Worm (Caenorhabditis elegans): ENCODE results near the gene fbxa-80.
"Not testable (repeated sequence)": the region's sequence is repeated elsewhere in the genome, so short reads cannot be mapped to it uniquely, and the experiment has no call there.

Gene fbxa-80

ce11 chrIII:1315038-1315437, at the start of gene fbxa-80, which contains the start of gene fbxa-19:
Gene fbxa-80, minus strand, starts transcription at chrIII:1315210.
Gene fbxa-19, plus strand, starts transcription at chrIII:1315401.
- TF ChIP-seq sea-1 (GFP tag; conservative IDR thresholded peaks at IDR 0.05) (no peak), aly-1 (tag; optimal IDR thresholded peaks at IDR 0.05) (no peak), hmbx-1 (tag; optimal IDR thresholded peaks at IDR 0.05) (no peak)

ce11 chrIII:1359669-1360068, 44.7 kb upstream of the fbxa-80 start, which contains the start of gene Y82E9BR.9:
Gene Y82E9BR.9, minus strand, starts transcription at chrIII:1359769.
- TF ChIP-seq aly-1 (tag; optimal IDR thresholded peaks at IDR 0.05): no peak
- TF ChIP-seq pes-1 (GFP tag; IDR thresholded peaks at IDR 0.05): no peak
- no peak for TF ChIP-seq ets-7 (tag; optimal IDR thresholded peaks at IDR 0.05)
- TF ChIP-seq hnd-1 (tag; optimal IDR thresholded peaks at IDR 0.05): no peak
- TF ChIP-seq B0310.2 (tag; optimal IDR thresholded peaks at IDR 0.05): no peak

- TF ChIP-seq sea-1 (GFP tag; conservative IDR thresholded peaks at IDR 0.05); flt-1 (GFP tag; IDR thresholded peaks at IDR 0.05); scrt-1 (GFP tag; IDR thresholded peaks at IDR 0.05): not testable (repeated sequence)
Measured at ce11 chrIII:1357973-1358372, 43.0 kb upstream of the fbxa-80 start, which contains the start of gene Y82E9BR.8. Gene Y82E9BR.8, minus strand, starts transcription at chrIII:1358073.

- TF ChIP-seq B0310.2 (tag; optimal IDR thresholded peaks at IDR 0.05) (no peak), ceh-13 (GFP tag; optimal IDR thresholded peaks at IDR 0.05) (no peak), tra-4 (tag; optimal IDR thresholded peaks at IDR 0.05) (no peak), ama-1 (optimal IDR thresholded peaks at IDR 0.05) (no peak), flt-1 (GFP tag; IDR thresholded peaks at IDR 0.05) (no peak)
Measured at ce11 chrIII:1355320-1355719, 40.3 kb upstream of the fbxa-80 start, which contains the start of gene Y82E9BL.1. Gene Y82E9BL.1, minus strand, starts transcription at chrIII:1355420.

ce11 chrIII:1354523-1354922, 39.5 kb upstream of the fbxa-80 start:
- TF ChIP-seq hmbx-1 (tag; optimal IDR thresholded peaks at IDR 0.05): no peak
- no peak for TF ChIP-seq ama-1 (optimal IDR thresholded peaks at IDR 0.05)
- TF ChIP-seq tbx-37 (GFP tag; conservative IDR thresholded peaks at IDR 0.05): no peak
- no peak for TF ChIP-seq hnd-1 (tag; optimal IDR thresholded peaks at IDR 0.05)
- TF ChIP-seq tbx-11 (GFP tag; IDR thresholded peaks at IDR 0.05): no peak

ce11 chrIII:1350745-1351144, 35.7 kb upstream of the fbxa-80 start, which contains the start of gene Y82E9BL.3:
Gene Y82E9BL.3, minus strand, starts transcription at chrIII:1350845.
- no peak for TF ChIP-seq ama-1 (optimal IDR thresholded peaks at IDR 0.05)
- TF ChIP-seq ceh-13 (GFP tag; optimal IDR thresholded peaks at IDR 0.05): no peak
- TF ChIP-seq hmbx-1 (tag; optimal IDR thresholded peaks at IDR 0.05): no peak
- TF ChIP-seq B0310.2 (tag; optimal IDR thresholded peaks at IDR 0.05): no peak
- TF ChIP-seq scrt-1 (GFP tag; IDR thresholded peaks at IDR 0.05): no peak
- TF ChIP-seq tra-4 (tag; optimal IDR thresholded peaks at IDR 0.05): no peak
- no peak for TF ChIP-seq tbx-37 (GFP tag; conservative IDR thresholded peaks at IDR 0.05)
- TF ChIP-seq F13C5.2 (tag; optimal IDR thresholded peaks at IDR 0.05): no peak

ce11 chrIII:1349313-1349712, 34.3 kb upstream of the fbxa-80 start, which contains the start of gene fbxa-25:
Gene fbxa-25, minus strand, starts transcription at chrIII:1349450.
- TF ChIP-seq F13C5.2 (tag; optimal IDR thresholded peaks at IDR 0.05) (no peak), flt-1 (GFP tag; IDR thresholded peaks at IDR 0.05) (no peak), tbx-37 (GFP tag; conservative IDR thresholded peaks at IDR 0.05) (no peak), tbx-11 (GFP tag; IDR thresholded peaks at IDR 0.05) (no peak), ceh-13 (GFP tag; optimal IDR thresholded peaks at IDR 0.05) (no peak), scrt-1 (GFP tag; IDR thresholded peaks at IDR 0.05) (no peak), ceh-36 (tag; optimal IDR thresholded peaks at IDR 0.05) (no peak), ama-1 (optimal IDR thresholded peaks at IDR 0.05) (no peak), pes-1 (GFP tag; IDR thresholded peaks at IDR 0.05) (no peak), tra-4 (tag; optimal IDR thresholded peaks at IDR 0.05) (no peak), aly-1 (tag; optimal IDR thresholded peaks at IDR 0.05) (no peak), hmbx-1 (tag; optimal IDR thresholded peaks at IDR 0.05) (no peak), sea-1 (GFP tag; conservative IDR thresholded peaks at IDR 0.05) (no peak), hnd-1 (tag; optimal IDR thresholded peaks at IDR 0.05) (no peak), B0310.2 (tag; optimal IDR thresholded peaks at IDR 0.05) (no peak), ets-7 (tag; optimal IDR thresholded peaks at IDR 0.05) (no peak), hmg-4 (GFP tag; optimal IDR thresholded peaks at IDR 0.05) (no peak)

- TF ChIP-seq ceh-13 (GFP tag; optimal IDR thresholded peaks at IDR 0.05) (no peak), flt-1 (GFP tag; IDR thresholded peaks at IDR 0.05) (no peak), hmg-4 (GFP tag; optimal IDR thresholded peaks at IDR 0.05) (no peak), B0310.2 (tag; optimal IDR thresholded peaks at IDR 0.05) (no peak), hnd-1 (tag; optimal IDR thresholded peaks at IDR 0.05) (no peak), hmbx-1 (tag; optimal IDR thresholded peaks at IDR 0.05) (no peak), F13C5.2 (tag; optimal IDR thresholded peaks at IDR 0.05) (no peak), aly-1 (tag; optimal IDR thresholded peaks at IDR 0.05) (no peak), tbx-37 (GFP tag; conservative IDR thresholded peaks at IDR 0.05) (no peak)
Measured at ce11 chrIII:1347539-1347938, 32.5 kb upstream of the fbxa-80 start, which contains the start of gene Y82E9BL.5. Gene Y82E9BL.5, minus strand, starts transcription at chrIII:1347639.

- no peak for TF ChIP-seq ets-7 (tag; optimal IDR thresholded peaks at IDR 0.05)
- TF ChIP-seq tbx-37 (GFP tag; conservative IDR thresholded peaks at IDR 0.05): no peak
- no peak for TF ChIP-seq tra-4 (tag; optimal IDR thresholded peaks at IDR 0.05)
- no peak for TF ChIP-seq tbx-11 (GFP tag; IDR thresholded peaks at IDR 0.05)
- TF ChIP-seq pes-1 (GFP tag; IDR thresholded peaks at IDR 0.05): no peak
- TF ChIP-seq B0310.2 (tag; optimal IDR thresholded peaks at IDR 0.05): no peak
- no peak for TF ChIP-seq aly-1 (tag; optimal IDR thresholded peaks at IDR 0.05)
- TF ChIP-seq hmg-4 (GFP tag; optimal IDR thresholded peaks at IDR 0.05): no peak
- TF ChIP-seq ceh-13 (GFP tag; optimal IDR thresholded peaks at IDR 0.05): no peak
- no peak for TF ChIP-seq scrt-1 (GFP tag; IDR thresholded peaks at IDR 0.05)
- TF ChIP-seq hmbx-1 (tag; optimal IDR thresholded peaks at IDR 0.05): no peak
- TF ChIP-seq sea-1 (GFP tag; conservative IDR thresholded peaks at IDR 0.05): no peak
- no peak for TF ChIP-seq flt-1 (GFP tag; IDR thresholded peaks at IDR 0.05)
- TF ChIP-seq F13C5.2 (tag; optimal IDR thresholded peaks at IDR 0.05): no peak
Measured at ce11 chrIII:1347003-1347402, 32.0 kb upstream of the fbxa-80 start.

All from whole organism, early embryonic.